Fruit fly (Drosophila melanogaster): ENCODE data around the gene Fum2.
A peak's percentile ranks its signal among the peaks of the same experiment; 100 is the strongest.

- peak; percentile 64 for TF ChIP-seq Dif (GFP tag; optimal IDR thresholded peaks at IDR 0.05; ENCODE audit: partially characterized antibody)
- no peak for TF ChIP-seq OdsH (GFP tag; optimal IDR thresholded peaks at IDR 0.05)
- TF ChIP-seq brk (GFP tag; optimal IDR thresholded peaks at IDR 0.05) = no peak
- TF ChIP-seq fru (GFP tag; optimal IDR thresholded peaks at IDR 0.05) = no peak
- no peak for TF ChIP-seq br (GFP tag; optimal IDR thresholded peaks at IDR 0.05)
- no peak for TF ChIP-seq tai (GFP tag; optimal IDR thresholded peaks at IDR 0.05)
- no peak for TF ChIP-seq Hr78 (GFP tag; optimal IDR thresholded peaks at IDR 0.05)
- no peak for TF ChIP-seq rgr (GFP tag; optimal IDR thresholded peaks at IDR 0.05)
- no peak for TF ChIP-seq CG9705 (GFP tag; optimal IDR thresholded peaks at IDR 0.05)
- TF ChIP-seq Myc (optimal IDR thresholded peaks at IDR 0.05) = no peak
- no peak for TF ChIP-seq HLH106 (tag; optimal IDR thresholded peaks at IDR 0.05)
- TF ChIP-seq Hnf4 (GFP tag; optimal IDR thresholded peaks at IDR 0.05) = no peak
- no peak for TF ChIP-seq sv (GFP tag; optimal IDR thresholded peaks at IDR 0.05)
- no peak for TF ChIP-seq lola (GFP tag; optimal IDR thresholded peaks at IDR 0.05)
These were observed 43.4 kb downstream of the Fum2 start for dm6 chrX:6724904-6725505.
